Worm (Caenorhabditis elegans) whole organism, L1 larva: Measurements from ENCODE around the gene cat-1.

ENCODE experiments used
- C16A3.4 ChIP-seq: fragments of 150-350 bp; optimal IDR thresholded peaks from 2 replicates; lab custom pipeline; 2014; ENCODE audit warnings: missing biosample characterization, missing genetic modification characterization
- C34B4.2 ChIP-seq: sonication (generic microtip); optimal IDR thresholded peaks from 2 replicates; lab custom pipeline; 2017; ENCODE audit warnings: mild to moderate bottlenecking, missing genetic modification characterization, missing compliant biosample characterization
- F16B12.6 ChIP-seq: fragments of 150-350 bp; optimal IDR thresholded peaks from 2 replicates; lab custom pipeline; 2014; ENCODE audit warnings: missing biosample characterization, missing genetic modification characterization
- aha-1 ChIP-seq: fragments of 150-350 bp; optimal IDR thresholded peaks from 2 replicates; lab custom pipeline; 2014; ENCODE audit warnings: missing biosample characterization, missing genetic modification characterization
- ceh-8 ChIP-seq: fragments of 200-800 bp; sonication (Bioruptor generic); optimal IDR thresholded peaks from 2 replicates; lab custom pipeline; 2018; ENCODE audit warnings: mild to moderate bottlenecking, missing genetic modification characterization, moderate library complexity, missing compliant biosample characterization
- ces-1 ChIP-seq: fragments of 150-350 bp; optimal IDR thresholded peaks from 2 replicates; lab custom pipeline; 2014; ENCODE audit warnings: missing biosample characterization, missing genetic modification reagents, missing genetic modification characterization
- dsc-1 ChIP-seq: sonication (generic microtip); optimal IDR thresholded peaks from 2 replicates; lab custom pipeline; 2016; ENCODE audit warnings: mild to moderate bottlenecking, missing genetic modification characterization, missing compliant biosample characterization
- efl-1 ChIP-seq, 4 experiments: fragments of 150-350 bp; optimal IDR thresholded peaks in 3 of 4; peaks in 1 of 4; 1 replicate in 1 of 4; 2 replicates in 3 of 4; lab custom pipeline; 2014; ENCODE audit warnings: missing biosample characterization in 2 of 4, missing genetic modification characterization in 2 of 4, missing genetic modification reagents in 2 of 4
- efl-3 ChIP-seq: fragments of 200-800 bp; sonication (Bioruptor generic); optimal IDR thresholded peaks from 2 replicates; lab custom pipeline; 2018; ENCODE audit warnings: mild to moderate bottlenecking, missing genetic modification characterization, missing compliant biosample characterization
- fkh-8 ChIP-seq: sonication (generic microtip); optimal IDR thresholded peaks from 2 replicates; lab custom pipeline; 2016; ENCODE audit warnings: mild to moderate bottlenecking, missing genetic modification characterization, missing compliant biosample characterization
- irx-1 ChIP-seq: sonication (generic microtip); optimal IDR thresholded peaks from 2 replicates; lab custom pipeline; 2016; ENCODE audit warnings: missing genetic modification characterization, missing compliant biosample characterization
- jun-1 ChIP-seq: fragments of 150-350 bp; optimal IDR thresholded peaks from 2 replicates; lab custom pipeline; 2014; ENCODE audit warnings: missing biosample characterization, missing genetic modification reagents, missing genetic modification characterization
- lin-13 ChIP-seq: fragments of 150-350 bp; optimal IDR thresholded peaks from 2 replicates; lab custom pipeline; 2014; ENCODE audit warnings: missing biosample characterization, missing genetic modification reagents, missing genetic modification characterization
- lin-14 ChIP-seq: fragments of 200-800 bp; sonication (Bioruptor generic); optimal IDR thresholded peaks from 2 replicates; lab custom pipeline; 2018; ENCODE audit warnings: mild to moderate bottlenecking, missing genetic modification characterization, moderate library complexity, missing compliant biosample characterization
- lin-15B ChIP-seq: fragments of 150-350 bp; sonication (generic microtip); optimal IDR thresholded peaks from 3 replicates; lab custom pipeline; 2014; ENCODE audit warnings: missing biosample characterization, missing genetic modification characterization
- lin-35 ChIP-seq, 2 experiments: fragments of 150-350 bp; optimal IDR thresholded peaks; 2 replicates each; lab custom pipeline; 2014; ENCODE audit warnings: missing biosample characterization in 2 of 2, missing genetic modification characterization in 2 of 2, missing genetic modification reagents in 2 of 2
- lin-39 ChIP-seq: fragments of 150-350 bp; optimal IDR thresholded peaks from 2 replicates; lab custom pipeline; 2014; ENCODE audit warnings: missing biosample characterization, missing genetic modification reagents, missing genetic modification characterization
- lir-3 ChIP-seq: sonication (generic microtip); optimal IDR thresholded peaks from 2 replicates; lab custom pipeline; 2016; ENCODE audit warnings: mild to moderate bottlenecking, missing genetic modification characterization, moderate library complexity, missing compliant biosample characterization; ENCODE audit not compliant: poor library complexity
- lsy-2 ChIP-seq, 2 experiments: fragments of 150-350 bp; optimal IDR thresholded peaks; 2 replicates each; lab custom pipeline; 2014; ENCODE audit warnings: missing biosample characterization in 2 of 2, missing genetic modification characterization in 2 of 2
- mef-2 ChIP-seq: fragments of 150-350 bp; optimal IDR thresholded peaks from 2 replicates; lab custom pipeline; 2014; ENCODE audit warnings: missing biosample characterization, missing genetic modification characterization
- mep-1 ChIP-seq: fragments of 150-350 bp; optimal IDR thresholded peaks from 2 replicates; lab custom pipeline; 2014; ENCODE audit warnings: missing biosample characterization, missing genetic modification characterization
- nhr-19 ChIP-seq: fragments of 200-800 bp; sonication (Bioruptor generic); conservative IDR thresholded peaks from 2 replicates; pipeline ENCODE4 v1.3.6; 2022; ENCODE audit warnings: missing genetic modification characterization, missing compliant biosample characterization
- nhr-237 ChIP-seq: fragments of 150-350 bp; optimal IDR thresholded peaks from 2 replicates; lab custom pipeline; 2014; ENCODE audit warnings: missing biosample characterization, missing genetic modification characterization
- nhr-28 ChIP-seq: fragments of 150-350 bp; optimal IDR thresholded peaks from 2 replicates; lab custom pipeline; 2014; ENCODE audit warnings: missing biosample characterization, missing genetic modification characterization
- nhr-71 ChIP-seq: sonication (generic microtip); optimal IDR thresholded peaks from 2 replicates; lab custom pipeline; 2016; ENCODE audit warnings: mild to moderate bottlenecking, missing genetic modification characterization, moderate library complexity, missing compliant biosample characterization
- nhr-85 ChIP-seq: sonication (generic microtip); peaks from one replicate; lab custom pipeline; 2016; ENCODE audit warnings: missing genetic modification characterization, inconsistent platforms, missing compliant biosample characterization
- nhr-90 ChIP-seq: sonication (generic microtip); optimal IDR thresholded peaks from 2 replicates; lab custom pipeline; 2016; ENCODE audit warnings: mild to moderate bottlenecking, missing genetic modification characterization, missing compliant biosample characterization; ENCODE audit not compliant: poor library complexity
- pag-3 ChIP-seq: sonication (generic microtip); optimal IDR thresholded peaks from 2 replicates; lab custom pipeline; 2017; ENCODE audit warnings: missing genetic modification characterization, mild to moderate bottlenecking, missing compliant biosample characterization, antibody characterized with exemption, borderline replicate concordance; ENCODE audit not compliant: insufficient read depth
- rnt-1 ChIP-seq: sonication (generic microtip); optimal IDR thresholded peaks from 2 replicates; lab custom pipeline; 2016; ENCODE audit warnings: mild to moderate bottlenecking, missing genetic modification characterization, moderate library complexity, missing compliant biosample characterization
- snpc-4 ChIP-seq: fragments of 150-350 bp; optimal IDR thresholded peaks from 2 replicates; lab custom pipeline; 2014; ENCODE audit warnings: missing biosample characterization, missing genetic modification characterization
- sox-4 ChIP-seq: sonication (generic microtip); optimal IDR thresholded peaks from 2 replicates; lab custom pipeline; 2016; ENCODE audit warnings: missing genetic modification characterization, missing compliant biosample characterization
- tbx-2 ChIP-seq: sonication (generic microtip); optimal IDR thresholded peaks from 2 replicates; lab custom pipeline; 2016; ENCODE audit warnings: missing genetic modification characterization, missing compliant biosample characterization
- unc-86 ChIP-seq: sonication (generic microtip); optimal IDR thresholded peaks from 2 replicates; lab custom pipeline; 2016; ENCODE audit warnings: missing genetic modification characterization, missing compliant biosample characterization
- unc-98 ChIP-seq: fragments of 200-800 bp; sonication (Bioruptor generic); IDR thresholded peaks from 2 replicates; pipeline ENCODE4 v1.3.6; 2022; ENCODE audit warnings: missing genetic modification characterization, missing compliant biosample characterization
- zip-4 ChIP-seq: fragments of 200-800 bp; sonication (Bioruptor generic); optimal IDR thresholded peaks from 2 replicates; lab custom pipeline; 2018; ENCODE audit warnings: mild to moderate bottlenecking, missing genetic modification characterization, moderate library complexity, missing compliant biosample characterization

cat-1 gene

DNA sequence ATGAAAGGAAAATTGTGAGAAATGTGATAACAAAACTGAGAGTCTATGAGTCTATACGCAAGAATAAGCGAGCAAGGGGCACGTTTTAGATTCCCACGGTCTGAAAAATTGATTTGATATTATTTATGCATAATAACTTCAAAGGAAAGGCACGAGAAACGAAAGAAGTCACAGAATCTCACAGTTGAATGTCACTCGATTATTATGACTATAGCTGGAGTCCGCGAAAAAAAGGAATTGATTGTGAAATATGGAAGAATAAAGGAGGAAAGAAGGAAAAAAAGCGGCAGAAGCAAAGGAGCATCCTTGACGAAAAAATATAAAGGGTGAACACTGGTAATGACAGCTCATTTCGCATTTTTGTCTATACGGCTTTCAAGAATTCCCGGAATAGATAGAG lies at the start of gene cat-1:
Gene cat-1 (minus strand): TSS at position 101 of the 400 bp plus-strand sequence.
- TF ChIP-seq lin-39 (tag; lab: Kevin White, UChicago) = no peak
- no peak for TF ChIP-seq zip-4
- TF ChIP-seq nhr-90 (tag; lab: Kevin White, UChicago) = no peak
- TF ChIP-seq sox-4 = no peak

DNA sequence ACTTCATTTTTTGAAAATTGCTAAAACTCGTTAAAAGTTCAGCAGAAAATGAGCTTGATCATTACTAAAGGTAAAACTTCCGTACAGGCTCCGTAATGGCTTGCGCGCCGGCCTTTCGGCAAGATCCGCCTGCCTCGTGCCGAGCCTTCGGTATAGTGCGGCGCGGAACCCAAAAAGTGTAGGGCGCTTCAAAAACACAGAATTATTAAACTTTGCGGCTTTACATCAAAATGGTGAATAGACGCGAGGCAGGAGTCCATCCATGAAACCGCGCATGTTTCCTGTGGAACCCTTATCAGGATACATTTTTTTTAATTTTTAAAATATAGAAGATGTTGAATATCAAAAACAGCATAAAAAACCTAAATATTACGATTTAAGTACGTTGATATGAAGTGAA lies 42.6 kb upstream of the cat-1 start:
- TF ChIP-seq efl-3 (no peak), snpc-4 (tag; lab: Kevin White, UChicago) (peak; percentile 23)

DNA sequence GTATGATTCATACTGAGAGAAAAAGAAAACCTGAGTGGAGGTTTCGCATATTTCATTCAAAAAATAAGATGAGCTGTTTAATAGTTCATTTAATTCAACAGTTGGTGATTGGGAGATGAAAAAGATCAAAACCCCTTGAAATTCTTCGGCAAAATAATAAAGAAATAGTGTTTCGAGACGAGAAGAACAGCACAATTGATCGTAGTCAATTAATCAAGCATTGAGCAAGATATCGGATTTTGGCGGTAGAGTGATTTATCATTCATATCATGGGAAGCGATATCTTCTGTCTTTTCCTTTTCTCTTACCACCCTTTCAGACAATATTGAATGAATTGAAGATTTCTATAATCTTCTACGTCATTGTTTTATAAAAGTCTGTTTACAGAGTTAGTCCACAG lies 36.1 kb upstream of the cat-1 start:
- TF ChIP-seq lin-39 (tag; lab: Kevin White, UChicago) (peak; percentile 62), F16B12.6 (no peak), unc-98 (no peak), efl-1 (optimal IDR thresholded peaks at IDR 0.05; lab: Kevin White, UChicago) (no peak), efl-1 (GFP tag; optimal IDR thresholded peaks at IDR 0.05 in 1 of 2; lab: Kevin White, UChicago) (no peak), rnt-1 (tag; lab: Kevin White, UChicago) (peak; percentile 40), nhr-71 (tag; lab: Kevin White, UChicago) (peak; percentile 55), nhr-85 (no peak), mep-1 (tag; lab: Kevin White, UChicago) (no peak), ceh-8 (GFP tag; lab: Kevin White, UChicago) (no peak), lin-14 (peak; percentile 53), lin-35 (GFP tag; optimal IDR thresholded peaks at IDR 0.05; lab: Kevin White, UChicago) (no peak), lsy-2 (tag; optimal IDR thresholded peaks at IDR 0.05; lab: Kevin White, UChicago) (peak in 1 of 2 experiments; percentile 22), nhr-19 (peak; percentile 18), pag-3 (peak; percentile 6)

DNA sequence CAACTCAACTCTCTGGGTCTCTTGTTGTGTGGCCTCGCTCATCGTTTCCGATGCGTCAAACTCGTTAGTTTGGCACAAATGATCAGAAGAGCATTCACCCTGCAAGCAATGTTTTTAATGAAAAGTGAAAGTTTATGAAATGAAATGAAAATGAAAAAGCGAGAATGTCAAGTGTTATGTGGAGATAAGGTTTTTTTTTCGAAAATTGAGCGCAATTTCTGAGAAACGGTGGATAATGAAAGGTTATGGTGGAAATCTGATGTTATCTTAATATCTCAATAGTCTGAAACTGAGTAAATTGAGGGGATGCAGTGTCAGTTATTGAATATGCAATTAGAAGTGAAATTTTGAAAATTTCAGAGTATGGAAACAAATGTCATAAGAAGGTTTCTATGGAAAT lies 32.7 kb upstream of the cat-1 start, which contains the start of gene gnrr-4:
Gene gnrr-4 (minus strand): TSS at position 101 of the 400 bp plus-strand sequence.
- no peak for TF ChIP-seq nhr-237 (tag; lab: Kevin White, UChicago)
- peak; percentile 39 for TF ChIP-seq fkh-8 (tag; lab: Kevin White, UChicago)
- TF ChIP-seq mef-2 = no peak
- no peak for TF ChIP-seq lin-15B (tag; lab: Kevin White, UChicago)
- no peak for TF ChIP-seq nhr-28 (tag; lab: Kevin White, UChicago)
- TF ChIP-seq, all 84 proteins: peak for 1

DNA sequence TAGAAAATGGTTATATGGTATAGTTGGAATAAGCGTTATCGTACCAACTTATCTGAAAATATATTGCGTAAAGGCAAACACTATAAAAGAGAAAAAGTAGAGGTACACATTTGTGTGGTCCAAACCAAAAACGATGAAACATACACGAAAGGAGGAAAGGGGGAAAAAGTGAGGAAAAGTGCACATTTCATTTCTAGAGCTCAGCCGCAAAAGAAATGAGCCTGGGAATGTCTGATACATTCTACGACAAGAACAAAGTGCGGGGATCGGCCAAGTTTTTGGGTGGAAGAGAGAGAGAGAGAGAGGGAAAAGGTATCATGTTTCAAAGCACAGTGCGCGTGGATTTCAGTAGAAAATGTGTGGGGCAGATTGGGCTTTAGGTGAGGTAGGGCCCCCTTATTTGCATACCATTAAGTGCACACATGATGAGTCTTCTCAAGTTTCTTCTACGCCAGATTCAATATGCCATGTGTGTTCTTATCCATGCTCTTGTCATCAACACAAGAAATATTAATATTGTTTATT lies 23.3 kb upstream of the cat-1 start, which contains the start of gene rgs-6:
Gene rgs-6 (minus strand): TSS at position 51 of the 525 bp plus-strand sequence.
- TF ChIP-seq ces-1 (GFP tag; lab: Kevin White, UChicago) (no peak), aha-1 (no peak), irx-1 (no peak), C34B4.2 (tag; lab: Kevin White, UChicago) (no peak), unc-86 (tag; lab: Kevin White, UChicago) (no peak), nhr-19 (no peak), lin-15B (tag; lab: Kevin White, UChicago) (no peak), tbx-2 (tag; lab: Kevin White, UChicago) (no peak), C16A3.4 (tag; lab: Kevin White, UChicago) (no peak), jun-1 (no peak), fkh-8 (tag; lab: Kevin White, UChicago) (no peak), lir-3 (tag; lab: Kevin White, UChicago) (no peak), pag-3 (no peak), dsc-1 (tag; lab: Kevin White, UChicago) (no peak), lin-13 (GFP tag; lab: Kevin White, UChicago) (no peak)
